Worm (Caenorhabditis elegans): ENCODE data around the gene npr-18.

Gene npr-18

DNA sequence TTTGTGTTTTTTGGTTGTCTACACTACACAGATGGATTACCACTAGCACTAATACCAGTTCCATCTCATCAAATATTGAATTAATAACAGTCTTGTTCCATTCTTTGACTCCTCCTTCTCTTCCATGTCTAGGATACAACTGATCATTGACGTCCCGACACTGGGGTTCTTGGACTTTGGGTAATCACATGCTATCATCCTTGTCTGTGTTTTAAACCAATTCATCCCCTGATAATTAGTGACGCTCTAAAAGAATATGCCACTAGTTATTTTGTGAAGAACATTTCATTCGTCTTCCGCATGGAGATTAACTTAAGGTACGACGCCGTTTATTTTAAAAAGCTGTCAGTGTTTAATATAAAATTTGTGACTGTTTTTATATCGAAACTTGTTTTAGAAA, at the start of gene npr-18:
Gene npr-18, plus strand, starts transcription at position 301 of the 400 bp plus-strand sequence.
- TF ChIP-seq ama-1 (optimal IDR thresholded peaks at IDR 0.05) (no peak), scrt-1 (GFP tag; IDR thresholded peaks at IDR 0.05) (no peak), ets-7 (tag; optimal IDR thresholded peaks at IDR 0.05) (no peak), F13C5.2 (tag; optimal IDR thresholded peaks at IDR 0.05) (no peak), hmg-4 (GFP tag; optimal IDR thresholded peaks at IDR 0.05) (no peak), tbx-37 (GFP tag; conservative IDR thresholded peaks at IDR 0.05) (no peak), hnd-1 (tag; optimal IDR thresholded peaks at IDR 0.05) (no peak)

DNA sequence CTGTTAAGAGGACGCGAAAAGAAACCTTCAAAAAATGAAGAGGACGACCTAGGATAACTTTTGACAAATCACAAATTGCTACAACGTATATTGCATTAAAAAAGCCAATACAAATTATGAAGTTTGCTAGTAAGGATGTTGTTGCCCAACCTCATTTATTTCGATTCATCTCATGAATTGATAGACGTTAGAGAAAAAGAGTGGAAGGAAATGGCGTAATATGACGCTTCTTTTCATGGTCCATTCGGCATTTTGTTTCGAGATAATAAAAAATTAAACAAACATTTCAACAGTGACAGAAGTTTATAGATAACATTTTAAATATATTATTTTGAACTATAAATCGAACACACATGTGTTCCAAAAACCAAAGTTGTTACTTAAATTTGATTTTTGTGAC, 49.6 kb upstream of the npr-18 start:
- TF ChIP-seq F13C5.2 (tag; optimal IDR thresholded peaks at IDR 0.05) (no peak), flt-1 (GFP tag; IDR thresholded peaks at IDR 0.05) (no peak), ceh-36 (tag; optimal IDR thresholded peaks at IDR 0.05) (no peak), tra-4 (tag; optimal IDR thresholded peaks at IDR 0.05) (no peak), sea-1 (GFP tag; conservative IDR thresholded peaks at IDR 0.05) (no peak), tbx-11 (GFP tag; IDR thresholded peaks at IDR 0.05) (no peak), scrt-1 (GFP tag; IDR thresholded peaks at IDR 0.05) (no peak), ama-1 (optimal IDR thresholded peaks at IDR 0.05) (no peak), pes-1 (GFP tag; IDR thresholded peaks at IDR 0.05) (no peak)

DNA sequence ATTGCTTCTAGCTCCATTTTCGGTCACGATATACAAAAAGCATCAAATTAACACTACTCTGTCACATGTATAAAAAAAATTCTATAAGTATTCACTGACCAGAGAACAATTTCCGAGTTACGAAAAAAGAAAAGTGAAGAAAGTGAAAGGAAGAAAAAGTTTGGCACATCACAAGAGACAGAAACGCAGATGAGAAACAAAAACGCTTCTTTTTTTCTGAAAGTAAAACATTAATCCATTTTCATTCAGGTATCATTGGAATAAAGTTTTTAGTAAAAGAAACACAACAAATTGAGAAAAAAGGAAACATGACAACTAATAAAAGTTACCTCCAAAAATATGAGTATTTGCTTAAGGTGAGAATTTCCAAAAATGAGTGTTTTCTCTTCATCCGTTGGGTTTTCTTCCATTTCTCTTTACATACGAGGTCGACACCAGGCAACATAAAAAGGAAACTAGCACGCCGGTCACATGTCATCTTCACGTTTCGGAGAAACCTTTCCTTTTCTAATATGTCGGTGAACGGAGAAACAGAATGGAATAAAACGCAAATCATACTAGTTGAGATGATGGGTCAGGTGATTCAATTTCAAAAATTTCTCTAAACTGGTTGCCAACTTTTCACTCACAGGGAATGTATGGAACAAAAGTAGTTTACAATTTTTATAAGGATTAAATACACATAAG, 47.6 kb upstream of the npr-18 start:
- TF ChIP-seq ama-1 (optimal IDR thresholded peaks at IDR 0.05) (no peak), sea-1 (GFP tag; conservative IDR thresholded peaks at IDR 0.05) (no peak), aly-1 (tag; optimal IDR thresholded peaks at IDR 0.05) (no peak)

DNA sequence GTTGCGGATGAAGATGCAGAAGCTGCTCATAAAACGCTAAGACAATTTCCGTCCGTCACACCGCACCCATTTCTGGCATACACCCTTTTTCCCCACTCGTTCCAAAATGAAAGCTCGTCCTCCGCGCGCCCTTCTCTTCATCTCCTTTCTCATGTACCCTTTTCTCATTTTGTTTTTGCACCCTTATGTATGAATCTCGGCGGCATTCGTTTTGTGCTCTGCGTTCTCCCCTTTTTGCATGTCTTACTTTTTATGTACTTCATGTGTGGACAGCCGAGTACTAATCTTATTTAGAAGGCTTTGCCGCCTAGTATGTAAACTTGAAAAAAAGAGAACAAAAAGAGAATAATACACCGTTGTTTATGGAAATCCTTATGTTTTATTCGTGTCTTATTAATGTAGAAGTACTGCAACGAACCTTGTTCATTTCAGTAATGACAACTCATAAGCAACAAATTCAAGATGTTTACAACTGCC, 42.4 kb upstream of the npr-18 start, which contains the start of gene F34H10.4:
Gene F34H10.4, plus strand, starts transcription at position 427 of the 477 bp plus-strand sequence.
- TF ChIP-seq sea-1 (GFP tag; conservative IDR thresholded peaks at IDR 0.05) (no peak), ceh-13 (GFP tag; optimal IDR thresholded peaks at IDR 0.05) (no peak), scrt-1 (GFP tag; IDR thresholded peaks at IDR 0.05) (no peak), aly-1 (tag; optimal IDR thresholded peaks at IDR 0.05) (no peak), flt-1 (GFP tag; IDR thresholded peaks at IDR 0.05) (no peak), tbx-37 (GFP tag; conservative IDR thresholded peaks at IDR 0.05) (no peak), B0310.2 (tag; optimal IDR thresholded peaks at IDR 0.05) (no peak), hnd-1 (tag; optimal IDR thresholded peaks at IDR 0.05) (no peak), tbx-11 (GFP tag; IDR thresholded peaks at IDR 0.05) (no peak), F13C5.2 (tag; optimal IDR thresholded peaks at IDR 0.05) (no peak), ama-1 (optimal IDR thresholded peaks at IDR 0.05) (no peak)

DNA sequence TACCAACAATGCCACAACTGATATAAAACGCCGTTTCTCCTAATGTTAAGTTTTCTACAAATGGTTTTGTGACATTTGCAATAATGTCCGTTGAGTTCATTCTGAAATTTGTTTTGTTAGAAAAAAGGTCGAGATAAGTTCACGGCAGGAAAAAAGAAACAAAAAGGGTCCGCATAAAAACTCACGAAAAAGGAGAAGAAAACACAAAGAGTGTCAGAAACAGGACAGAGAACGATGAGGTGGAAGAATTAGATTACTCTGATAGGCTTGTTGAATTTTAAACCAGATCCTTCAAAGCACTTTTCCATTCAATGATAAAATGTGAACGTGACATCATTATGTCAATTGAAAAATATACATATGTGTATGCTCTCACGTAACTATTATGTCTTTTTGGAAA, 37.5 kb upstream of the npr-18 start, which contains the start of gene aex-2:
Gene aex-2, minus strand, starts transcription at position 101 of the 400 bp plus-strand sequence.
- TF ChIP-seq tbx-37 (GFP tag; conservative IDR thresholded peaks at IDR 0.05) (no peak), F13C5.2 (tag; optimal IDR thresholded peaks at IDR 0.05) (no peak), tra-4 (tag; optimal IDR thresholded peaks at IDR 0.05) (no peak), scrt-1 (GFP tag; IDR thresholded peaks at IDR 0.05) (no peak), hmg-4 (GFP tag; optimal IDR thresholded peaks at IDR 0.05) (no peak), ceh-13 (GFP tag; optimal IDR thresholded peaks at IDR 0.05) (no peak), hnd-1 (tag; optimal IDR thresholded peaks at IDR 0.05) (no peak), ama-1 (optimal IDR thresholded peaks at IDR 0.05) (no peak), sea-1 (GFP tag; conservative IDR thresholded peaks at IDR 0.05) (no peak), flt-1 (GFP tag; IDR thresholded peaks at IDR 0.05) (no peak), pes-1 (GFP tag; IDR thresholded peaks at IDR 0.05) (no peak), B0310.2 (tag; optimal IDR thresholded peaks at IDR 0.05) (no peak), tbx-11 (GFP tag; IDR thresholded peaks at IDR 0.05) (no peak), ceh-36 (tag; optimal IDR thresholded peaks at IDR 0.05) (no peak), aly-1 (tag; optimal IDR thresholded peaks at IDR 0.05) (no peak)

DNA sequence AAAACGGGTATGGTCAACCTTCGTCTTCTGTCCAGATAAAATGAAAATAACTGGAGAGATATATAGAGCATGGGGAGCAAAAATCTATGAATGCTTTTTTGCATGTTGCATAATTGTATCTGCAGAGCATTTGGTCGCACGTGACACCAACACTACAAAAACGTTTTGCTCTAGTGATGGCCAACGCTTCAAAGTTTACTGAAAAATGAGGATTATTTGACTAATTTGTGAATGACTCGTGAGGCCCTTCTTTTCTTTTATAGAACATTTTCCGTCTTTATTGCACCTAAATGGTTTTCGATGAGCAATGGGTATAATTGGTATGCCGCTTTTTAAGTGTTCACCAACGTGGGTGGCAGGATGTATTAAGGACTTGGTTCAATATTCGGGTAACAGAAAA, 37.1 kb upstream of the npr-18 start:
- TF ChIP-seq ets-7 (tag; optimal IDR thresholded peaks at IDR 0.05) (no peak), flt-1 (GFP tag; IDR thresholded peaks at IDR 0.05) (no peak), tra-4 (tag; optimal IDR thresholded peaks at IDR 0.05) (no peak), F13C5.2 (tag; optimal IDR thresholded peaks at IDR 0.05) (no peak), sea-1 (GFP tag; conservative IDR thresholded peaks at IDR 0.05) (no peak), B0310.2 (tag; optimal IDR thresholded peaks at IDR 0.05) (no peak), ama-1 (optimal IDR thresholded peaks at IDR 0.05) (no peak), pes-1 (GFP tag; IDR thresholded peaks at IDR 0.05) (no peak), hmg-4 (GFP tag; optimal IDR thresholded peaks at IDR 0.05) (no peak), ceh-13 (GFP tag; optimal IDR thresholded peaks at IDR 0.05) (no peak), scrt-1 (GFP tag; IDR thresholded peaks at IDR 0.05) (no peak), hmbx-1 (tag; optimal IDR thresholded peaks at IDR 0.05) (no peak), aly-1 (tag; optimal IDR thresholded peaks at IDR 0.05) (no peak), ceh-36 (tag; optimal IDR thresholded peaks at IDR 0.05) (no peak)

DNA sequence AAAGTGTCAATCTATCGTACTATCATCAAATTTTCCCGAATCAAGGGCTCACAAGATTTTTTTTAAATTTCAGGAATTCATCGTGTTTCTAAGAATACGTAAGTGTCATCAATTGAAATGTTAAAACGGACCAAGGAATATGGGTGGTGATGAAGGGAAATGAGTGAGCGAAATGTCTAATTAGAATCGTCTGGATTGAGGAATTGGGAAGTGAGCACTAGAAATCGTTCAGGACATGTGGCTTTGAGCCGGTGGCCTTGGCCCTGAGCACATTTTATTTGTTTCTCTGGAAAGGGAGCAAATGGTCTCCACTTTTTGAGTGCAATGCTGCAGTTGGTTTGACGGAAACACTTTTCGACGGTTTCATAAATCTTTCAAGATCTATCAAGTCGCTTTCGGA, 36.3 kb upstream of the npr-18 start:
- TF ChIP-seq tra-4 (tag; optimal IDR thresholded peaks at IDR 0.05), result no peak
- no peak for TF ChIP-seq pes-1 (GFP tag; IDR thresholded peaks at IDR 0.05)
- TF ChIP-seq flt-1 (GFP tag; IDR thresholded peaks at IDR 0.05), result no peak
- no peak for TF ChIP-seq tbx-11 (GFP tag; IDR thresholded peaks at IDR 0.05)

DNA sequence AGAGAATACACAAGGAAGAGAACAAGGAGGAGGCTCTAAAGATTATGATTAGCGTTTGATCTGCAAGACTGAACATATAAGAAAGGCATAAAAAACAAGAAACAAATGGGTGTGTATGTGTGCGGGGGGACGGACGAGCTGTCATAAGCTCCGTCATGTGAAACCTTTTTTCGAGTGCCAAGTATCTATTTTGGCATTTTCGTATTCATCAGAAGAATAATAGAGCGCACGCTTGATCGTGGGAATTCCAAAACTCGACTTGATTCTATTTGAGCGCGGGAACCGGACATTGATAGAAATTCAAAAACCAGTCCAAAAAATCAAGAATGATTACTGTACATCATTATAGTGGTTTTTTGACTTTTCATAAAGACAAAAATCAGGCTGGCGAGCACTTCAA, 33.8 kb upstream of the npr-18 start:
- no peak for TF ChIP-seq hmg-4 (GFP tag; optimal IDR thresholded peaks at IDR 0.05)
- no peak for TF ChIP-seq flt-1 (GFP tag; IDR thresholded peaks at IDR 0.05)
- no peak for TF ChIP-seq scrt-1 (GFP tag; IDR thresholded peaks at IDR 0.05)

Measured in whole organism, early embryonic.